Worm (Caenorhabditis elegans) whole organism, L1 larva: Measurements from ENCODE around the gene mcm-6.

Source experiments
- C04F5.9 ChIP-seq: sonication (generic microtip); optimal IDR thresholded peaks from 2 replicates; lab custom pipeline; 2016; ENCODE audit warnings: missing genetic modification characterization, missing compliant biosample characterization
- C16A3.4 ChIP-seq: fragments of 150-350 bp; optimal IDR thresholded peaks from 2 replicates; lab custom pipeline; 2014; ENCODE audit warnings: missing biosample characterization, missing genetic modification characterization
- C34B4.2 ChIP-seq: sonication (generic microtip); optimal IDR thresholded peaks from 2 replicates; lab custom pipeline; 2017; ENCODE audit warnings: mild to moderate bottlenecking, missing genetic modification characterization, missing compliant biosample characterization
- F16B12.6 ChIP-seq: fragments of 150-350 bp; optimal IDR thresholded peaks from 2 replicates; lab custom pipeline; 2014; ENCODE audit warnings: missing biosample characterization, missing genetic modification characterization
- aha-1 ChIP-seq: fragments of 150-350 bp; optimal IDR thresholded peaks from 2 replicates; lab custom pipeline; 2014; ENCODE audit warnings: missing biosample characterization, missing genetic modification characterization
- alr-1 ChIP-seq: fragments of 200-800 bp; sonication (Bioruptor generic); optimal IDR thresholded peaks from 2 replicates; lab custom pipeline; 2018; ENCODE audit warnings: borderline replicate concordance, mild to moderate bottlenecking, missing genetic modification characterization, missing compliant biosample characterization
- aly-2 ChIP-seq: fragments of 150-350 bp; optimal IDR thresholded peaks from 2 replicates; lab custom pipeline; 2014; ENCODE audit warnings: missing biosample characterization, missing genetic modification characterization
- ceh-8 ChIP-seq: fragments of 200-800 bp; sonication (Bioruptor generic); optimal IDR thresholded peaks from 2 replicates; lab custom pipeline; 2018; ENCODE audit warnings: mild to moderate bottlenecking, missing genetic modification characterization, moderate library complexity, missing compliant biosample characterization
- ceh-82 ChIP-seq, 3 experiments: fragments of 150-350 bp in 1 of 3; sonication (generic microtip) in 2 of 3; optimal IDR thresholded peaks; 2 replicates each; lab custom pipeline; 2014 to 2017; ENCODE audit warnings: missing biosample characterization in 3 of 3, missing genetic modification characterization in 3 of 3
- ceh-88 ChIP-seq: fragments of 200-800 bp; sonication (Bioruptor generic); IDR thresholded peaks from 2 replicates; pipeline ENCODE4 v1.3.6; 2022; ENCODE audit warnings: missing genetic modification characterization, missing compliant biosample characterization
- ceh-90 ChIP-seq: sonication (generic microtip); optimal IDR thresholded peaks from 2 replicates; lab custom pipeline; 2016; ENCODE audit warnings: missing genetic modification characterization, missing compliant biosample characterization
- dsc-1 ChIP-seq: sonication (generic microtip); optimal IDR thresholded peaks from 2 replicates; lab custom pipeline; 2016; ENCODE audit warnings: mild to moderate bottlenecking, missing genetic modification characterization, missing compliant biosample characterization
- efl-1 ChIP-seq, 4 experiments: fragments of 150-350 bp; optimal IDR thresholded peaks in 3 of 4; peaks in 1 of 4; 1 replicate in 1 of 4; 2 replicates in 3 of 4; lab custom pipeline; 2014; ENCODE audit warnings: missing biosample characterization in 2 of 4, missing genetic modification characterization in 2 of 4, missing genetic modification reagents in 2 of 4
- efl-3 ChIP-seq: fragments of 200-800 bp; sonication (Bioruptor generic); optimal IDR thresholded peaks from 2 replicates; lab custom pipeline; 2018; ENCODE audit warnings: mild to moderate bottlenecking, missing genetic modification characterization, missing compliant biosample characterization
- egl-13 ChIP-seq: sonication (generic microtip); optimal IDR thresholded peaks from 2 replicates; lab custom pipeline; 2016; ENCODE audit warnings: missing genotype, missing genetic modification reagents, missing genetic modification characterization, missing compliant biosample characterization
- elt-2 ChIP-seq: sonication (generic microtip); optimal IDR thresholded peaks from 2 replicates; lab custom pipeline; 2016; ENCODE audit warnings: missing genetic modification characterization, mild to moderate bottlenecking, inconsistent platforms, missing compliant biosample characterization, missing genetic modification reagents
- elt-3 ChIP-seq, 6 experiments: fragments of 150-350 bp in 1 of 6; sonication (generic microtip); optimal IDR thresholded peaks; 2 replicates each; lab custom pipeline; 2017 to 2018; ENCODE audit warnings: missing biosample characterization in 6 of 6, missing genetic modification characterization in 6 of 6, inconsistent platforms in 1 of 6
- ets-5 ChIP-seq: fragments of 200-800 bp; sonication (Bioruptor generic); IDR thresholded peaks from 2 replicates; pipeline ENCODE4 v1.3.6; 2022; ENCODE audit warnings: missing genetic modification characterization, missing compliant biosample characterization
- fkh-10 ChIP-seq: sonication (generic microtip); optimal IDR thresholded peaks from 2 replicates; lab custom pipeline; 2017; ENCODE audit warnings: missing biosample characterization, missing genetic modification reagents, missing genetic modification characterization
- fkh-4 ChIP-seq: sonication (generic microtip); optimal IDR thresholded peaks from 2 replicates; lab custom pipeline; 2016; ENCODE audit warnings: missing compliant biosample characterization, missing genetic modification characterization, borderline replicate concordance
- fos-1 ChIP-seq: fragments of 150-350 bp; optimal IDR thresholded peaks from 2 replicates; lab custom pipeline; 2014; ENCODE audit warnings: missing biosample characterization, missing genetic modification characterization
- grh-1 ChIP-seq: fragments of 200-800 bp; sonication (Bioruptor generic); IDR thresholded peaks from 2 replicates; pipeline ENCODE4 v1.3.6; 2022; ENCODE audit warnings: missing genetic modification reagents, missing genetic modification characterization, missing compliant biosample characterization
- hlh-17 ChIP-seq: fragments of 200-800 bp; sonication (Bioruptor generic); optimal IDR thresholded peaks from 2 replicates; lab custom pipeline; 2018; ENCODE audit warnings: missing genetic modification characterization, mild to moderate bottlenecking, missing compliant biosample characterization, moderate library complexity, borderline replicate concordance
- irx-1 ChIP-seq: sonication (generic microtip); optimal IDR thresholded peaks from 2 replicates; lab custom pipeline; 2016; ENCODE audit warnings: missing genetic modification characterization, missing compliant biosample characterization
- isw-1 ChIP-seq: fragments of 200-800 bp; sonication (Bioruptor generic); IDR thresholded peaks from 2 replicates; pipeline ENCODE4 v1.3.6; 2022; ENCODE audit warnings: missing genetic modification characterization, missing compliant biosample characterization
- lin-13 ChIP-seq: fragments of 150-350 bp; optimal IDR thresholded peaks from 2 replicates; lab custom pipeline; 2014; ENCODE audit warnings: missing biosample characterization, missing genetic modification reagents, missing genetic modification characterization
- lin-39 ChIP-seq: fragments of 150-350 bp; optimal IDR thresholded peaks from 2 replicates; lab custom pipeline; 2014; ENCODE audit warnings: missing biosample characterization, missing genetic modification reagents, missing genetic modification characterization
- lir-3 ChIP-seq: sonication (generic microtip); optimal IDR thresholded peaks from 2 replicates; lab custom pipeline; 2016; ENCODE audit warnings: mild to moderate bottlenecking, missing genetic modification characterization, moderate library complexity, missing compliant biosample characterization; ENCODE audit not compliant: poor library complexity
- mdl-1 ChIP-seq, 2 experiments: fragments of 150-350 bp; optimal IDR thresholded peaks; 2 replicates each; lab custom pipeline; 2014 to 2017; ENCODE audit warnings: missing biosample characterization in 2 of 2, missing genetic modification characterization in 2 of 2, inconsistent platforms in 1 of 2
- mef-2 ChIP-seq: fragments of 150-350 bp; optimal IDR thresholded peaks from 2 replicates; lab custom pipeline; 2014; ENCODE audit warnings: missing biosample characterization, missing genetic modification characterization
- nhr-11 ChIP-seq: fragments of 150-350 bp; optimal IDR thresholded peaks from 2 replicates; lab custom pipeline; 2014; ENCODE audit warnings: missing biosample characterization, missing genetic modification characterization
- nhr-12 ChIP-seq: sonication (generic microtip); optimal IDR thresholded peaks from 2 replicates; lab custom pipeline; 2017; ENCODE audit warnings: missing biosample characterization, missing genetic modification characterization
- nhr-19 ChIP-seq: fragments of 200-800 bp; sonication (Bioruptor generic); conservative IDR thresholded peaks from 2 replicates; pipeline ENCODE4 v1.3.6; 2022; ENCODE audit warnings: missing genetic modification characterization, missing compliant biosample characterization
- nhr-20 ChIP-seq: sonication (generic microtip); optimal IDR thresholded peaks from 2 replicates; lab custom pipeline; 2016; ENCODE audit warnings: mild to moderate bottlenecking, missing genetic modification characterization, missing compliant biosample characterization
- nhr-28 ChIP-seq: fragments of 150-350 bp; optimal IDR thresholded peaks from 2 replicates; lab custom pipeline; 2014; ENCODE audit warnings: missing biosample characterization, missing genetic modification characterization
- nhr-47 ChIP-seq: sonication (generic microtip); optimal IDR thresholded peaks from 2 replicates; lab custom pipeline; 2016; ENCODE audit warnings: mild to moderate bottlenecking, missing genetic modification characterization, moderate library complexity, missing compliant biosample characterization
- nhr-71 ChIP-seq: sonication (generic microtip); optimal IDR thresholded peaks from 2 replicates; lab custom pipeline; 2016; ENCODE audit warnings: mild to moderate bottlenecking, missing genetic modification characterization, moderate library complexity, missing compliant biosample characterization
- nhr-76 ChIP-seq: sonication (generic microtip); optimal IDR thresholded peaks from 2 replicates; lab custom pipeline; 2017; ENCODE audit warnings: missing biosample characterization, missing genetic modification characterization
- nhr-77 ChIP-seq: fragments of 150-350 bp; optimal IDR thresholded peaks from 2 replicates; lab custom pipeline; 2014; ENCODE audit warnings: missing biosample characterization, missing genetic modification characterization
- nhr-85 ChIP-seq: sonication (generic microtip); peaks from one replicate; lab custom pipeline; 2016; ENCODE audit warnings: missing genetic modification characterization, inconsistent platforms, missing compliant biosample characterization
- nhr-90 ChIP-seq: sonication (generic microtip); optimal IDR thresholded peaks from 2 replicates; lab custom pipeline; 2016; ENCODE audit warnings: mild to moderate bottlenecking, missing genetic modification characterization, missing compliant biosample characterization; ENCODE audit not compliant: poor library complexity
- pag-3 ChIP-seq: sonication (generic microtip); optimal IDR thresholded peaks from 2 replicates; lab custom pipeline; 2017; ENCODE audit warnings: missing genetic modification characterization, mild to moderate bottlenecking, missing compliant biosample characterization, antibody characterized with exemption, borderline replicate concordance; ENCODE audit not compliant: insufficient read depth
- pax-3 ChIP-seq: fragments of 200-800 bp; sonication (Bioruptor generic); optimal IDR thresholded peaks from 2 replicates; lab custom pipeline; 2018; ENCODE audit warnings: mild to moderate bottlenecking, missing genetic modification characterization, moderate library complexity, missing compliant biosample characterization
- skn-1 ChIP-seq: fragments of 150-350 bp; optimal IDR thresholded peaks from 2 replicates; lab custom pipeline; 2014; ENCODE audit warnings: missing biosample characterization, missing genetic modification characterization
- snu-23 ChIP-seq: sonication (generic microtip); optimal IDR thresholded peaks from 2 replicates; lab custom pipeline; 2016; ENCODE audit warnings: missing genetic modification characterization, missing compliant biosample characterization
- sox-4 ChIP-seq: sonication (generic microtip); optimal IDR thresholded peaks from 2 replicates; lab custom pipeline; 2016; ENCODE audit warnings: missing genetic modification characterization, missing compliant biosample characterization
- sptf-1 ChIP-seq: fragments of 150-350 bp; optimal IDR thresholded peaks from 2 replicates; lab custom pipeline; 2014; ENCODE audit warnings: missing biosample characterization, missing genetic modification characterization
- unc-130 ChIP-seq: fragments of 150-350 bp; optimal IDR thresholded peaks from 2 replicates; lab custom pipeline; 2017; ENCODE audit warnings: missing biosample characterization, missing genetic modification characterization, inconsistent platforms
- unc-62 ChIP-seq: fragments of 150-350 bp; optimal IDR thresholded peaks from 2 replicates; lab custom pipeline; 2014; ENCODE audit warnings: missing biosample characterization, missing genetic modification reagents, missing genetic modification characterization
- unc-86 ChIP-seq: sonication (generic microtip); optimal IDR thresholded peaks from 2 replicates; lab custom pipeline; 2016; ENCODE audit warnings: missing genetic modification characterization, missing compliant biosample characterization
- unc-98 ChIP-seq: fragments of 200-800 bp; sonication (Bioruptor generic); IDR thresholded peaks from 2 replicates; pipeline ENCODE4 v1.3.6; 2022; ENCODE audit warnings: missing genetic modification characterization, missing compliant biosample characterization
- xbp-1 ChIP-seq: sonication (generic microtip); optimal IDR thresholded peaks from 2 replicates; lab custom pipeline; 2016; ENCODE audit warnings: missing genetic modification characterization, missing compliant biosample characterization

mcm-6 gene

ce11 chrIII:9765465-9765900 is 28.7 kb upstream of the mcm-6 start (continued):
- TF ChIP-seq elt-2 (peak; percentile 95), nhr-71 (peak; percentile 100), unc-62 (GFP tag; lab: Kevin White, UChicago) (peak; percentile 74), nhr-47 (tag; lab: Kevin White, UChicago) (peak; percentile 99), ceh-8 (GFP tag; lab: Kevin White, UChicago) (peak; percentile 96), grh-1 (GFP tag; lab: Robert Waterston, UW) (peak; percentile 98), skn-1 (peak; percentile 95), nhr-85 (tag; lab: Kevin White, UChicago) (peak; percentile 99), hlh-17 (GFP tag; lab: Kevin White, UChicago) (no peak), C34B4.2 (tag; lab: Kevin White, UChicago) (peak; percentile 43), nhr-19 (GFP tag; lab: Robert Waterston, UW) (peak; percentile 98), ets-5 (GFP tag; lab: Robert Waterston, UW) (no peak), nhr-90 (tag; lab: Kevin White, UChicago) (peak; percentile 98), pag-3 (tag; lab: Kevin White, UChicago) (no peak), sox-4 (tag; lab: Kevin White, UChicago) (peak; percentile 92), C04F5.9 (peak; percentile 94), unc-86 (tag; lab: Kevin White, UChicago) (peak; percentile 99), nhr-12 (peak; percentile 69), elt-3 (tag; optimal IDR thresholded peaks at IDR 0.05; lab: Kevin White, UChicago) (peak in 5 of 6 experiments; percentile 38 to 93 (median 75)), dsc-1 (tag; lab: Kevin White, UChicago) (peak; percentile 98), isw-1 (peak; percentile 98), C16A3.4 (tag; lab: Kevin White, UChicago) (peak; percentile 98), mdl-1 (tag; optimal IDR thresholded peaks at IDR 0.05; lab: Kevin White, UChicago) (peak; percentile 77 to 99), lir-3 (tag; lab: Kevin White, UChicago) (peak; percentile 89), egl-13 (tag; lab: Kevin White, UChicago) (peak; percentile 97), aha-1 (peak; percentile 68), nhr-11 (tag; lab: Kevin White, UChicago) (peak; percentile 89), snu-23 (GFP tag; lab: Kevin White, UChicago) (peak; percentile 99), ceh-90 (tag; lab: Kevin White, UChicago) (peak; percentile 22), ceh-82 (tag; optimal IDR thresholded peaks at IDR 0.05; lab: Kevin White, UChicago) (peak; percentile 90 to 98 (median 97)), sptf-1 (tag; lab: Kevin White, UChicago) (no peak), pax-3 (peak; percentile 98), fos-1 (tag; lab: Kevin White, UChicago) (peak; percentile 89), fkh-10 (peak; percentile 94), unc-98 (GFP tag; lab: Robert Waterston, UW) (peak; percentile 60; the same call in 1 of the 2 replicates), lin-13 (GFP tag; lab: Kevin White, UChicago) (peak; percentile 96), fkh-4 (peak; percentile 70), xbp-1 (tag; lab: Kevin White, UChicago) (peak; percentile 97), F16B12.6 (tag; lab: Kevin White, UChicago) (peak; percentile 57), mef-2 (tag; lab: Kevin White, UChicago) (peak; percentile 86), nhr-28 (tag; lab: Kevin White, UChicago) (no peak), alr-1 (no peak), lin-39 (tag; lab: Kevin White, UChicago) (peak; percentile 84), nhr-76 (tag; lab: Kevin White, UChicago) (no peak), nhr-77 (tag; lab: Kevin White, UChicago) (peak; percentile 95), nhr-20 (tag; lab: Kevin White, UChicago) (peak; percentile 99), aly-2 (peak; percentile 96), unc-130 (tag; lab: Kevin White, UChicago) (peak; percentile 96), irx-1 (tag; lab: Kevin White, UChicago) (peak; percentile 96), ceh-88 (GFP tag; lab: Robert Waterston, UW) (peak; percentile 97), efl-1 (optimal IDR thresholded peaks at IDR 0.05; lab: Kevin White, UChicago) (peak; percentile 92 to 96), efl-1 (GFP tag; optimal IDR thresholded peaks at IDR 0.05 in 1 of 2; lab: Kevin White, UChicago) (peak; percentile 81 to 99), efl-3 (GFP tag; lab: Kevin White, UChicago) (peak; percentile 87)
